Worm (Caenorhabditis elegans) whole organism, L1 larva: ENCODE data around the gene str-44.
A peak's percentile ranks its signal among the peaks of the same experiment; 100 is the strongest.

Source experiments
- F16B12.6 ChIP-seq: fragments of 150-350 bp; optimal IDR thresholded peaks from 2 replicates; lab custom pipeline; 2014; ENCODE audit warnings: missing biosample characterization, missing genetic modification characterization
- Y116A8C.19 ChIP-seq: sonication (generic microtip); optimal IDR thresholded peaks from 2 replicates; lab custom pipeline; 2016; ENCODE audit warnings: missing compliant biosample characterization, missing genetic modification characterization, borderline replicate concordance
- ama-1 ChIP-seq: fragments of 150-350 bp; optimal IDR thresholded peaks from 2 replicates; lab custom pipeline; 2014
- blmp-1 ChIP-seq: fragments of 150-350 bp; optimal IDR thresholded peaks from 2 replicates; lab custom pipeline; 2014; ENCODE audit warnings: missing biosample characterization, missing genetic modification characterization
- ceh-63 ChIP-seq: fragments of 200-800 bp; sonication (Bioruptor generic); optimal IDR thresholded peaks from 2 replicates; lab custom pipeline; 2018; ENCODE audit warnings: mild to moderate bottlenecking, missing genetic modification characterization, missing compliant biosample characterization
- ceh-82 ChIP-seq, 3 experiments: fragments of 150-350 bp in 1 of 3; sonication (generic microtip) in 2 of 3; optimal IDR thresholded peaks; 2 replicates each; lab custom pipeline; 2014 to 2017; ENCODE audit warnings: missing biosample characterization in 3 of 3, missing genetic modification characterization in 3 of 3
- dpl-1 ChIP-seq, 3 experiments: fragments of 150-350 bp in 2 of 3; sonication (generic microtip) in 1 of 3; optimal IDR thresholded peaks; 2 replicates each; lab custom pipeline; 2014 to 2017; ENCODE audit warnings: missing biosample characterization in 3 of 3, missing genetic modification characterization in 3 of 3, missing genetic modification reagents in 3 of 3
- efl-1 ChIP-seq, 4 experiments: fragments of 150-350 bp; optimal IDR thresholded peaks in 3 of 4; peaks in 1 of 4; 1 replicate in 1 of 4; 2 replicates in 3 of 4; lab custom pipeline; 2014; ENCODE audit warnings: missing biosample characterization in 2 of 4, missing genetic modification characterization in 2 of 4, missing genetic modification reagents in 2 of 4
- efl-3 ChIP-seq: fragments of 200-800 bp; sonication (Bioruptor generic); optimal IDR thresholded peaks from 2 replicates; lab custom pipeline; 2018; ENCODE audit warnings: mild to moderate bottlenecking, missing genetic modification characterization, missing compliant biosample characterization
- elt-2 ChIP-seq: sonication (generic microtip); optimal IDR thresholded peaks from 2 replicates; lab custom pipeline; 2016; ENCODE audit warnings: missing genetic modification characterization, mild to moderate bottlenecking, inconsistent platforms, missing compliant biosample characterization, missing genetic modification reagents
- hlh-17 ChIP-seq: fragments of 200-800 bp; sonication (Bioruptor generic); optimal IDR thresholded peaks from 2 replicates; lab custom pipeline; 2018; ENCODE audit warnings: missing genetic modification characterization, mild to moderate bottlenecking, missing compliant biosample characterization, moderate library complexity, borderline replicate concordance
- hlh-4 ChIP-seq: sonication (generic microtip); optimal IDR thresholded peaks from 2 replicates; lab custom pipeline; 2016; ENCODE audit warnings: mild to moderate bottlenecking, missing genetic modification characterization, missing compliant biosample characterization
- isw-1 ChIP-seq: fragments of 200-800 bp; sonication (Bioruptor generic); IDR thresholded peaks from 2 replicates; pipeline ENCODE4 v1.3.6; 2022; ENCODE audit warnings: missing genetic modification characterization, missing compliant biosample characterization
- lin-13 ChIP-seq: fragments of 150-350 bp; optimal IDR thresholded peaks from 2 replicates; lab custom pipeline; 2014; ENCODE audit warnings: missing biosample characterization, missing genetic modification reagents, missing genetic modification characterization
- lin-14 ChIP-seq: fragments of 200-800 bp; sonication (Bioruptor generic); optimal IDR thresholded peaks from 2 replicates; lab custom pipeline; 2018; ENCODE audit warnings: mild to moderate bottlenecking, missing genetic modification characterization, moderate library complexity, missing compliant biosample characterization
- lin-15B ChIP-seq: fragments of 150-350 bp; sonication (generic microtip); optimal IDR thresholded peaks from 3 replicates; lab custom pipeline; 2014; ENCODE audit warnings: missing biosample characterization, missing genetic modification characterization
- lin-35 ChIP-seq, 2 experiments: fragments of 150-350 bp; optimal IDR thresholded peaks; 2 replicates each; lab custom pipeline; 2014; ENCODE audit warnings: missing biosample characterization in 2 of 2, missing genetic modification characterization in 2 of 2, missing genetic modification reagents in 2 of 2
- lin-39 ChIP-seq: fragments of 150-350 bp; optimal IDR thresholded peaks from 2 replicates; lab custom pipeline; 2014; ENCODE audit warnings: missing biosample characterization, missing genetic modification reagents, missing genetic modification characterization
- lsy-2 ChIP-seq, 2 experiments: fragments of 150-350 bp; optimal IDR thresholded peaks; 2 replicates each; lab custom pipeline; 2014; ENCODE audit warnings: missing biosample characterization in 2 of 2, missing genetic modification characterization in 2 of 2
- mab-9 ChIP-seq: fragments of 200-800 bp; sonication (Bioruptor generic); IDR thresholded peaks from 2 replicates; pipeline ENCODE4 v1.3.6; 2022; ENCODE audit warnings: missing genetic modification reagents, missing genetic modification characterization, missing compliant biosample characterization
- mdl-1 ChIP-seq, 2 experiments: fragments of 150-350 bp; optimal IDR thresholded peaks; 2 replicates each; lab custom pipeline; 2014 to 2017; ENCODE audit warnings: missing biosample characterization in 2 of 2, missing genetic modification characterization in 2 of 2, inconsistent platforms in 1 of 2
- mef-2 ChIP-seq: fragments of 150-350 bp; optimal IDR thresholded peaks from 2 replicates; lab custom pipeline; 2014; ENCODE audit warnings: missing biosample characterization, missing genetic modification characterization
- nhr-20 ChIP-seq: sonication (generic microtip); optimal IDR thresholded peaks from 2 replicates; lab custom pipeline; 2016; ENCODE audit warnings: mild to moderate bottlenecking, missing genetic modification characterization, missing compliant biosample characterization
- nhr-47 ChIP-seq: sonication (generic microtip); optimal IDR thresholded peaks from 2 replicates; lab custom pipeline; 2016; ENCODE audit warnings: mild to moderate bottlenecking, missing genetic modification characterization, moderate library complexity, missing compliant biosample characterization
- nhr-71 ChIP-seq: sonication (generic microtip); optimal IDR thresholded peaks from 2 replicates; lab custom pipeline; 2016; ENCODE audit warnings: mild to moderate bottlenecking, missing genetic modification characterization, moderate library complexity, missing compliant biosample characterization
- nhr-76 ChIP-seq: sonication (generic microtip); optimal IDR thresholded peaks from 2 replicates; lab custom pipeline; 2017; ENCODE audit warnings: missing biosample characterization, missing genetic modification characterization
- nhr-85 ChIP-seq: sonication (generic microtip); peaks from one replicate; lab custom pipeline; 2016; ENCODE audit warnings: missing genetic modification characterization, inconsistent platforms, missing compliant biosample characterization
- nhr-90 ChIP-seq: sonication (generic microtip); optimal IDR thresholded peaks from 2 replicates; lab custom pipeline; 2016; ENCODE audit warnings: mild to moderate bottlenecking, missing genetic modification characterization, missing compliant biosample characterization; ENCODE audit not compliant: poor library complexity
- pag-3 ChIP-seq: sonication (generic microtip); optimal IDR thresholded peaks from 2 replicates; lab custom pipeline; 2017; ENCODE audit warnings: missing genetic modification characterization, mild to moderate bottlenecking, missing compliant biosample characterization, antibody characterized with exemption, borderline replicate concordance; ENCODE audit not compliant: insufficient read depth
- pax-3 ChIP-seq: fragments of 200-800 bp; sonication (Bioruptor generic); optimal IDR thresholded peaks from 2 replicates; lab custom pipeline; 2018; ENCODE audit warnings: mild to moderate bottlenecking, missing genetic modification characterization, moderate library complexity, missing compliant biosample characterization
- pqm-1 ChIP-seq: sonication (generic microtip); optimal IDR thresholded peaks from 3 replicates; lab custom pipeline; 2017; ENCODE audit warnings: missing biosample characterization, missing genetic modification characterization
- skn-1 ChIP-seq: fragments of 150-350 bp; optimal IDR thresholded peaks from 2 replicates; lab custom pipeline; 2014; ENCODE audit warnings: missing biosample characterization, missing genetic modification characterization
- snu-23 ChIP-seq: sonication (generic microtip); optimal IDR thresholded peaks from 2 replicates; lab custom pipeline; 2016; ENCODE audit warnings: missing genetic modification characterization, missing compliant biosample characterization
- sox-4 ChIP-seq: sonication (generic microtip); optimal IDR thresholded peaks from 2 replicates; lab custom pipeline; 2016; ENCODE audit warnings: missing genetic modification characterization, missing compliant biosample characterization
- swsn-7 ChIP-seq: sonication (generic microtip); optimal IDR thresholded peaks from 2 replicates; lab custom pipeline; 2016; ENCODE audit warnings: missing genetic modification characterization, missing compliant biosample characterization
- tbx-2 ChIP-seq: sonication (generic microtip); optimal IDR thresholded peaks from 2 replicates; lab custom pipeline; 2016; ENCODE audit warnings: missing genetic modification characterization, missing compliant biosample characterization
- unc-130 ChIP-seq: fragments of 150-350 bp; optimal IDR thresholded peaks from 2 replicates; lab custom pipeline; 2017; ENCODE audit warnings: missing biosample characterization, missing genetic modification characterization, inconsistent platforms
- unc-62 ChIP-seq: fragments of 150-350 bp; optimal IDR thresholded peaks from 2 replicates; lab custom pipeline; 2014; ENCODE audit warnings: missing biosample characterization, missing genetic modification reagents, missing genetic modification characterization
- unc-86 ChIP-seq: sonication (generic microtip); optimal IDR thresholded peaks from 2 replicates; lab custom pipeline; 2016; ENCODE audit warnings: missing genetic modification characterization, missing compliant biosample characterization
- unc-98 ChIP-seq: fragments of 200-800 bp; sonication (Bioruptor generic); IDR thresholded peaks from 2 replicates; pipeline ENCODE4 v1.3.6; 2022; ENCODE audit warnings: missing genetic modification characterization, missing compliant biosample characterization
- zip-4 ChIP-seq: fragments of 200-800 bp; sonication (Bioruptor generic); optimal IDR thresholded peaks from 2 replicates; lab custom pipeline; 2018; ENCODE audit warnings: mild to moderate bottlenecking, missing genetic modification characterization, moderate library complexity, missing compliant biosample characterization
- ztf-4 ChIP-seq: fragments of 150-350 bp; optimal IDR thresholded peaks from 2 replicates; lab custom pipeline; 2014; ENCODE audit warnings: missing biosample characterization, missing genetic modification characterization

str-44 gene

ce11 chrIV:7131780-7132179, 45.2 kb upstream of the str-44 start, which contains the start of gene grsp-3 (continued):
- no peak for TF ChIP-seq zip-4 (GFP tag; lab: Kevin White, UChicago)
- no peak for TF ChIP-seq pqm-1 (tag; lab: Kevin White, UChicago)
- no peak for TF ChIP-seq ama-1 (lab: Kevin White, UChicago)
- no peak for TF ChIP-seq skn-1
- no peak for TF ChIP-seq lin-13 (GFP tag; lab: Kevin White, UChicago)
- no peak for TF ChIP-seq lin-15B (tag; lab: Kevin White, UChicago)
- TF ChIP-seq Y116A8C.19, result no peak
- TF ChIP-seq mdl-1 (tag; optimal IDR thresholded peaks at IDR 0.05; lab: Kevin White, UChicago), result peak in 1 of 2 experiments; percentile 32
- TF ChIP-seq efl-1 (optimal IDR thresholded peaks at IDR 0.05; lab: Kevin White, UChicago), result no peak
- TF ChIP-seq efl-1 (GFP tag; optimal IDR thresholded peaks at IDR 0.05 in 1 of 2; lab: Kevin White, UChicago), result no peak
- TF ChIP-seq blmp-1, result peak; percentile 80
- peak; percentile 1 to 33 for TF ChIP-seq lsy-2 (tag; optimal IDR thresholded peaks at IDR 0.05; lab: Kevin White, UChicago)
- no peak for TF ChIP-seq mab-9 (GFP tag; lab: Robert Waterston, UW)
- TF ChIP-seq lin-39 (tag; lab: Kevin White, UChicago), result no peak
- TF ChIP-seq nhr-85, result peak; percentile 89
- TF ChIP-seq unc-62 (GFP tag; lab: Kevin White, UChicago), result no peak
- TF ChIP-seq hlh-17 (GFP tag; lab: Kevin White, UChicago), result no peak
- no peak for TF ChIP-seq mef-2 (tag; lab: Kevin White, UChicago)
- TF ChIP-seq swsn-7, result no peak
- TF ChIP-seq ceh-82 (tag; optimal IDR thresholded peaks at IDR 0.05; lab: Kevin White, UChicago), result no peak
- no peak for TF ChIP-seq sox-4

ce11 chrIV:7133140-7133539, 43.8 kb upstream of the str-44 start, which contains the start of gene cyn-12:
TSS of gene cyn-12 (minus strand) at chrIV:7133217.
- TF ChIP-seq tbx-2 (tag; lab: Kevin White, UChicago) (peak; percentile 6), dpl-1 (GFP tag; optimal IDR thresholded peaks at IDR 0.05; lab: Kevin White, UChicago) (peak in 2 of 3 experiments; percentile 48 to 58), nhr-20 (tag; lab: Kevin White, UChicago) (peak; percentile 38), nhr-71 (tag; lab: Kevin White, UChicago) (peak; percentile 56), F16B12.6 (peak; percentile 85), nhr-90 (no peak), nhr-76 (tag; lab: Kevin White, UChicago) (no peak), pax-3 (tag; lab: Kevin White, UChicago) (no peak), lin-15B (tag; lab: Kevin White, UChicago) (peak; percentile 7), elt-2 (no peak), nhr-47 (tag; lab: Kevin White, UChicago) (peak; percentile 52), blmp-1 (no peak), efl-1 (optimal IDR thresholded peaks at IDR 0.05; lab: Kevin White, UChicago) (peak; percentile 15 to 52), efl-1 (GFP tag; optimal IDR thresholded peaks at IDR 0.05 in 1 of 2; lab: Kevin White, UChicago) (peak; percentile 52 to 93), unc-86 (no peak), pag-3 (tag; lab: Kevin White, UChicago) (no peak), lin-35 (GFP tag; optimal IDR thresholded peaks at IDR 0.05; lab: Kevin White, UChicago) (peak; percentile 19 to 46), snu-23 (GFP tag; lab: Kevin White, UChicago) (peak; percentile 55), unc-130 (peak; percentile 52), lin-14 (GFP tag; lab: Kevin White, UChicago) (peak; percentile 11), ceh-63 (GFP tag; lab: Kevin White, UChicago) (no peak), efl-3 (GFP tag; lab: Kevin White, UChicago) (no peak), isw-1 (GFP tag; lab: Robert Waterston, UW) (no peak), unc-98 (no peak), swsn-7 (peak; percentile 31), mdl-1 (tag; optimal IDR thresholded peaks at IDR 0.05; lab: Kevin White, UChicago) (no peak), ztf-4 (tag; lab: Kevin White, UChicago) (no peak), hlh-4 (tag; lab: Kevin White, UChicago) (no peak), lsy-2 (tag; optimal IDR thresholded peaks at IDR 0.05; lab: Kevin White, UChicago) (peak; percentile 41 to 55)
